Worm (Caenorhabditis elegans) whole organism, L3 larva: ENCODE results near the gene R07E3.7.

Source experiments
- ama-1 ChIP-seq: fragments of 150-350 bp; optimal IDR thresholded peaks from 2 replicates; lab custom pipeline; 2018
- elt-3 ChIP-seq, 3 experiments: fragments of 150-350 bp in 1 of 3; sonication (generic microtip) in 2 of 3; optimal IDR thresholded peaks; 2 replicates in 2 of 3; 4 replicates in 1 of 3; lab custom pipeline; 2014 to 2017; ENCODE audit warnings: missing biosample characterization in 3 of 3, missing genetic modification characterization in 3 of 3
- mdl-1 ChIP-seq: fragments of 150-350 bp; optimal IDR thresholded peaks from 2 replicates; lab custom pipeline; 2014; ENCODE audit warnings: missing biosample characterization, missing genetic modification characterization

- TF ChIP-seq elt-3 (tag; optimal IDR thresholded peaks at IDR 0.05; lab: Kevin White, UChicago) (no peak), mdl-1 (tag; lab: Kevin White, UChicago) (no peak), ama-1 (lab: Kevin White, UChicago) (no peak)
Measured at ce11 chrX:10401118-10401517, 45.6 kb upstream of the R07E3.7 start.
